Fruit fly (Drosophila melanogaster) Kc167 (cell line): Measurements from ENCODE around the gene Rpp14b.
A peak's percentile ranks its signal among the peaks of the same experiment; 100 is the strongest.

ENCODE experiments used
- Myc ChIP-seq: fragments of >200 bp; optimal IDR thresholded peaks from 2 replicates; lab custom pipeline; 2017; ENCODE audit warnings: missing external identifiers
- Sin3A ChIP-seq: fragments of >200 bp; optimal IDR thresholded peaks from 2 replicates; lab custom pipeline; 2018; ENCODE audit warnings: missing external identifiers
- h ChIP-seq: fragments of >200 bp; optimal IDR thresholded peaks from 3 replicates; lab custom pipeline; 2018; ENCODE audit warnings: missing external identifiers
- insv ChIP-seq: fragments of >200 bp; optimal IDR thresholded peaks from 3 replicates; lab custom pipeline; 2018; ENCODE audit warnings: missing external identifiers
- psq ChIP-seq: fragments of >200 bp; optimal IDR thresholded peaks from 2 replicates; lab custom pipeline; 2017; ENCODE audit warnings: missing external identifiers
- ttk ChIP-seq: sonication (Bioruptor generic); optimal IDR thresholded peaks from 2 replicates; lab custom pipeline; 2017; ENCODE audit warnings: missing external identifiers

The Rpp14b gene

dm6 chr3R:30055915-30056544 is at the start of gene Rpp14b, which contains the start of gene spn-A:
Gene Rpp14b, plus strand, starts transcription at chr3R:30055957.
Gene spn-A, minus strand, starts transcription at chr3R:30056037.
- TF ChIP-seq Sin3A (lab: Kevin White, UChicago), result no peak
- TF ChIP-seq ttk (lab: Kevin White, UChicago), result no peak
- no peak for TF ChIP-seq psq (lab: Kevin White, UChicago)
- no peak for TF ChIP-seq Myc (lab: Kevin White, UChicago)
- peak; percentile 11 for TF ChIP-seq insv (lab: Kevin White, UChicago)
- peak; percentile 26 for TF ChIP-seq h (lab: Kevin White, UChicago)

DNA sequence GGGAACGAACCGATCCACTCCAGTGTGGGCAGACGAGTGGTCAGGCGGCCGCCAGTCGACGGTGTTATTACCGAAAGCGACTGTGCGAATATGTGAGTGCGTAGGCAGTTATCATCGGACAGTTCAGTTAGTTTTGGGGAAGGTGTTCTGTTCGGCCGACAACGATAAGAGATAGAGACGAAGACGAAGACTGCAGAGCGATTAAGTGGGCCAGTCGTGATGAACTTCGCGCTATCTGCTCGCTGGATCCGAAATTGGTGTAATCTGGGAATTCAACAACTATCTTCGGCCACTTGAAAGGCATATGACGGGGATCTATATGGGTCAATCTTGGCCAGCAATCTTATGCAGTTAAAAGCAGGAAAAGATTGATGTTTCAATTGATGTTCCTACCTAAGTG is 46.6 kb upstream of the Rpp14b start, which contains the start of gene CG7912:
CG7912 (minus strand) TSS at position 17 of the 400 bp plus-strand sequence.
- TF ChIP-seq ttk (lab: Kevin White, UChicago), result no peak
- no peak for TF ChIP-seq psq (lab: Kevin White, UChicago)
- TF ChIP-seq h (lab: Kevin White, UChicago), result no peak
- no peak for TF ChIP-seq insv (lab: Kevin White, UChicago)
- no peak for TF ChIP-seq Myc (lab: Kevin White, UChicago)
- TF ChIP-seq Sin3A (lab: Kevin White, UChicago), result no peak

dm6 chr3R:30012602-30013489 is 42.9 kb upstream of the Rpp14b start:
- no peak for TF ChIP-seq Sin3A (lab: Kevin White, UChicago)
- TF ChIP-seq ttk (lab: Kevin White, UChicago), result no peak
- no peak for TF ChIP-seq h (lab: Kevin White, UChicago)
- no peak for TF ChIP-seq psq (lab: Kevin White, UChicago)
- TF ChIP-seq insv (lab: Kevin White, UChicago), result no peak
- no peak for TF ChIP-seq Myc (lab: Kevin White, UChicago)

DNA sequence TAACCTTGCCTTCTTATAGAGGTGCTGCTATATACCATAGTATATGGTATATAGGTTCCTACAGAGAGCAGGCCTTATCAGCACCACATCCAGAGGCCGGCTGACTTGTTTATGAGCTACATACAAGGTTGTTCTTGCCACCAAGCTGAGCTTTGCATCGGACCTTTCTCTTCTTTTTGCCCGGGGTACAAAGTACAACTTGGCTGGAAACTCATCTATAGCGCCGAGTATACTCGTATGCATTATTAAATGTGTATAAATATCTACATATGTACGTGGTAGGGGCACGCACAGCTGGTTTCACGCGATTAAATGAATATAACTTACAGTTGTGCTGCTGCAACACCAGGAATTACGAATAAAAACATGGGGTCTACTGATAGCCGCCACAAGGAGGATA is 41.8 kb upstream of the Rpp14b start:
- no peak for TF ChIP-seq Myc (lab: Kevin White, UChicago)
- no peak for TF ChIP-seq psq (lab: Kevin White, UChicago)
- TF ChIP-seq insv (lab: Kevin White, UChicago), result no peak
- no peak for TF ChIP-seq Sin3A (lab: Kevin White, UChicago)
- TF ChIP-seq h (lab: Kevin White, UChicago), result no peak
- TF ChIP-seq ttk (lab: Kevin White, UChicago), result no peak

DNA sequence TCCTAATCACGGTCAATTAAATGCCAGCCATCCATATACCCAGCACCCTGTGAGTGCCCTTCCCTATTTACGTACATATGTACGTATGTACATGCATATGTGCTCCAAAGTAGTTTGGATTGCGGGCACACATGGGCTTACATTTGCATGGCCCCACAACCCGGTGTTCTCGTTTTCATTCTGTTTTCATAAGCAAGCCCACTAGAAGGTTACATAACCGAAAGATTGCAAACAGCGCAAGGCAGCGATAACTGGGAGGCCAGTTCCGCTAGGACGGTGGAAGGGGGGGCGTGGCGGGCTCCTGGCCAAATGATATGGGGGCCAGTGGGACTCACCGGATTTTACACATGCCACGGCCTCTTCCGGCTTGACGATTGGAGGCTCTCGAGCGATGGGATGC is 41.3 kb upstream of the Rpp14b start:
- TF ChIP-seq Myc (lab: Kevin White, UChicago) (no peak), ttk (lab: Kevin White, UChicago) (no peak), psq (lab: Kevin White, UChicago) (no peak), h (lab: Kevin White, UChicago) (no peak), Sin3A (lab: Kevin White, UChicago) (no peak), insv (lab: Kevin White, UChicago) (no peak)

DNA sequence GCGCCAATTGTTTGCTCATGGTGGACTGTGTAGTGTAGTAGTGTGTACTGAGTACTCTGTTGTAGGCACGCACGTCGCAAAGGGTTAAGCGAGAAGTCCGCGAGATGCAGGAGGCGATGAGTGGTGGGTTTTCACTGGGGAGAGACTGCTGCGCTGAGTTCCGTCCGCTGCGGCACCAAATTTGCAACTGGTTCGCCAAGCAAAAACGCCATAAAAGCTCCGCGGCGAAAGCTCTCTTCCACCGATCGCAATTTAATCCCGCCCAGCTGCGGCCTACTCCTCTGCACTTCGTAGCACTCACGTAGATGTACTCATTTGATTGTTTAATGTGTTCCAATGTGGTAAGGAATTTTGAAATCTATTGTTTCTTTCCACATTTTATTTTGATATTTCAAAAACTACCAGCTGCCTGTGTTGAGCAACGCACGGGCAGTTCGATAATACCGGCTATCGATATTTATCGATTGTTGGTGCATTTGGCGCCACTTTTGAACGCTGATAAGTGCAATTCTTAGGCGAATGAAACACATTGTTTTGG is 40.7 kb upstream of the Rpp14b start, which contains the start of gene CG7920:
CG7920 (minus strand) TSS at position 308 of the 538 bp plus-strand sequence.
- TF ChIP-seq ttk (lab: Kevin White, UChicago) (no peak), psq (lab: Kevin White, UChicago) (no peak), Myc (lab: Kevin White, UChicago) (no peak), h (lab: Kevin White, UChicago) (no peak), Sin3A (lab: Kevin White, UChicago) (no peak), insv (lab: Kevin White, UChicago) (no peak)

DNA sequence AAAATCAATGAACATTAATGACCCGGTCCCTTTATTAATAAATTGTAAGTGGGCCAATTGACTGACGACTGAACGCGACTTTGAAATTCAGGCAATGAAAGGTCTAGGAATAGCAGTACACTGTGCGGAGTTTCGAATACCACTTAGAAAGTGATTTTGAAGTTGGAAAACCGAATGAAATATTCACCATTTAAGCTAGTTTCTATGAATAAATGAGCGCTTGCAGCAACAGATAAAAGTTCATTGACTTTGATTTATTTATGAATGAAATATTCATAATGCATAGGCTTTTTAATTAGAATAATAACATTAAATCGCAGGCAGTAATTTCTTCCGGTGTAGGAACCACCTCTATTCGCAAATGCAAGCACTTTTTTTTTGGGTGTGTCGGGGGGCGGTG is 34.7 kb upstream of the Rpp14b start:
- TF ChIP-seq Myc (lab: Kevin White, UChicago), result no peak

DNA sequence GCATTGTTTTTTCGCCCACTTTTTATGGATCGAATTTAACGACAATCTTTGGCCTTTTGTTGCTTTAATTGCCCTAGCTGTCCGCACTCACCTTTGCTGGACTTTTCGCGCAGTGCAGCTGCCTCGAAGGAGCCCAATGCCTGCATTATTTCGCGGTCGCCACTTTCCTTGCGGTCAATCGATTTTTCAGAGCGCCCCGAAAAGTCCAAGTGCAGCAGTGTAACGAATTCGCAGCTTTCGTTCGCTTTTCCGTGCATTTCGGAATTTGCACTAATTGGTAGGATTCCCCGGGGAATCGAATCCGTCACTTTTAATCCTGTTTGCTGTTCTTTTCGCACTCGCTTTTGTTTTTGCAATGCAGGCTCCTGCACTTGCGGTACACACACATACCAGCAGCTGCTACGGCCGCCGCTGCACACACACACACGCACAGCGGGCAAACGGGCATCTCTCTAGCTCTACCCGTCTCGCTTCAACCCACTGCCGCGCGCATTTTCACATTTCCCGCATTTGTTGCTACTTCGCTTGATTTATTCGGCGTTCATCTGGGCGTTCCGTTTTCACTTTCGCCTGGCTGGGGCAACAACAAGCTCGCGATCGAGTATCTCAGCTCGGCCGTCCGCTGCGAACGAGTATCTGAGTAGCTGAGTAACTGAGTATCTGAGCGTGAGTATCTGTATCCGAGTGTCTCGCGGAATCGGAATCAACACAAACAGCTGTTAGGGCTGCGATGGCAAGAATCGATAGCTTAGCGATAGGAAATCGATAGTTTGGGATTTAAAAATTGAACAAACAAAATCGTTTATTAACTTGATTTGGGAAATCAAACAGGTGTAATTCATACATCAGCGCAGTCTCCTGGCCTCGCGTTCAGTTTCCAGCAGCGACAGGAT is 34.0 kb upstream of the Rpp14b start, which contains the start of gene Mgat2:
Mgat2 (minus strand) TSS at position 663 of the 893 bp plus-strand sequence.
- TF ChIP-seq Myc (lab: Kevin White, UChicago) (no peak), psq (lab: Kevin White, UChicago) (no peak), h (lab: Kevin White, UChicago) (no peak), Sin3A (lab: Kevin White, UChicago) (no peak), insv (lab: Kevin White, UChicago) (no peak), ttk (lab: Kevin White, UChicago) (no peak)

DNA sequence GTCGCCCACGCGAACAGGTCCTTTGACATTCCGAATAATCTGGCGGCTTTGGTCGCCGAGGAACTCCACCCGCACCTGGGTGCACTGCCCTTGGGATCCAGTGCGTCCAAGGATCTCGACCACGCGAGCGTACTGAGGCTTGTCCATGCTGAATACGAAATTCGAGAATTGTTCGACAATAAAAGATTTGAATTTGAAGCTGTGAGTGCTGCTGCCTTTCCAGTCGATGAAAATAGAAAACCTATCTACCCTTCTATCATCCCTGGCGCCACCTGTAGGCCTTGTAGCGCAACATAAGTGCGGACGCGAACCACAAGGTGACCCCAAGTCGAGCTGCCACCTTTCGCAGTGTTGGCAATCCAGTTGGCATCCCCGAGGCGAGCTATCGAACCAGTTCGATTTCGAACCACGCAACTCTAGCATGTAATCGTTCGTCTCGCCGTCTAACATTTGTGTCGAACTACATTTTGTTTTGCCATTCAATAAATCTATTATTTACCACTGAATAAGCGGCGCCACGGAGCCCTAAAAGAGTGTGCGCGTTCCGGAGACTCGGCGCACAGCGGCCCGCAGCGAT is 33.2 kb upstream of the Rpp14b start, which contains the start of the genes RpS28a and Axn:
RpS28a (minus strand) TSS at position 197 of the 577 bp plus-strand sequence.
Axn (plus strand) TSS at position 391 of the 577 bp plus-strand sequence.
- no peak for TF ChIP-seq Sin3A (lab: Kevin White, UChicago)
- no peak for TF ChIP-seq insv (lab: Kevin White, UChicago)
- TF ChIP-seq Myc (lab: Kevin White, UChicago), result no peak
- no peak for TF ChIP-seq h (lab: Kevin White, UChicago)
- no peak for TF ChIP-seq ttk (lab: Kevin White, UChicago)
- no peak for TF ChIP-seq psq (lab: Kevin White, UChicago)

DNA sequence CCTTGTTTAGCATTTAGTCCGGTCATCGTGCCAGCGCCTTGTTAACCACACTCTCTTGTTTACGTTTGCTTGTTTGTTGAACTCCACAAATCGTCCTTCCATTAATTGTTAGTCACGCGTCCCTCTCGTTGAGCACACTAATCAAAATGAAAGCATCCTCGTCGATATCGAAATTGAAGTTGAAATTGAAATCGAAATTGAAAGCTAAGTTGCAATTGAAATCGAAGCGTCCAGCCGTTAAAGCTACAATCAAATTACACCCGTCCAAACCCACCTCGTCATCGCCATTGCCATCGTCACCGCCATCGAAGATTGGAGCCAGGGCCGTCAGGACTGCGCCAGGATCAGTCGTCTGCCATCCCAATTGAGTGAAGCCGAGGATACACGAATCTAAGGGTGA is 32.3 kb upstream of the Rpp14b start:
- TF ChIP-seq insv (lab: Kevin White, UChicago), result no peak
- no peak for TF ChIP-seq Myc (lab: Kevin White, UChicago)
